Worm (Caenorhabditis elegans) whole organism, late embryonic: ENCODE measurements around the gene F16F9.1.
A peak's percentile ranks its signal among the peaks of the same experiment; 100 is the strongest.

Experiments used
- T23F11.4 ChIP-seq: fragments of 200-800 bp; sonication (Bioruptor generic); optimal IDR thresholded peaks from 2 replicates; lab custom pipeline; 2018; ENCODE audit warnings: mild to moderate bottlenecking, missing genetic modification characterization, missing compliant biosample characterization
- Y22D7AL.16 ChIP-seq: sonication (generic microtip); optimal IDR thresholded peaks from 2 replicates; lab custom pipeline; 2016; ENCODE audit warnings: missing genetic modification characterization, missing compliant biosample characterization
- ahr-1 ChIP-seq: sonication (generic microtip); optimal IDR thresholded peaks from 2 replicates; lab custom pipeline; 2016; ENCODE audit warnings: missing genetic modification characterization, missing compliant biosample characterization
- ceh-14 ChIP-seq: sonication (generic microtip); optimal IDR thresholded peaks from 2 replicates; lab custom pipeline; 2016; ENCODE audit warnings: missing genotype, missing genetic modification characterization, missing compliant biosample characterization
- ceh-18 ChIP-seq: sonication (generic microtip); optimal IDR thresholded peaks from 2 replicates; lab custom pipeline; 2016; ENCODE audit warnings: missing genetic modification characterization, missing compliant biosample characterization
- ceh-2 ChIP-seq: sonication (generic microtip); optimal IDR thresholded peaks from 2 replicates; lab custom pipeline; 2016; ENCODE audit warnings: missing genotype, missing genetic modification characterization, missing compliant biosample characterization
- ceh-22 ChIP-seq: sonication (generic microtip); optimal IDR thresholded peaks from 2 replicates; lab custom pipeline; 2017; ENCODE audit warnings: missing biosample characterization, missing genetic modification characterization
- ceh-24 ChIP-seq: sonication (generic microtip); optimal IDR thresholded peaks from 2 replicates; lab custom pipeline; 2016; ENCODE audit warnings: mild to moderate bottlenecking, missing genetic modification characterization, missing compliant biosample characterization
- ceh-48 ChIP-seq: sonication (generic microtip); optimal IDR thresholded peaks from 2 replicates; lab custom pipeline; 2016; ENCODE audit warnings: missing genetic modification characterization, inconsistent platforms, missing compliant biosample characterization
- ceh-6 ChIP-seq: fragments of 200-800 bp; sonication (Bioruptor generic); optimal IDR thresholded peaks from 2 replicates; lab custom pipeline; 2018; ENCODE audit warnings: mild to moderate bottlenecking, missing genetic modification characterization, missing compliant biosample characterization
- che-1 ChIP-seq: sonication (generic microtip); optimal IDR thresholded peaks from 2 replicates; lab custom pipeline; 2016; ENCODE audit warnings: mild to moderate bottlenecking, missing genetic modification characterization, missing compliant biosample characterization
- dmd-4 ChIP-seq: sonication (generic microtip); optimal IDR thresholded peaks from 2 replicates; lab custom pipeline; 2016; ENCODE audit warnings: borderline replicate concordance, missing genetic modification characterization, missing compliant biosample characterization
- dve-1 ChIP-seq: sonication (generic microtip); optimal IDR thresholded peaks from 2 replicates; lab custom pipeline; 2017; ENCODE audit warnings: antibody characterized with exemption, mild to moderate bottlenecking, missing genetic modification characterization, missing compliant biosample characterization
- elt-2 ChIP-seq: sonication (generic microtip); optimal IDR thresholded peaks from 2 replicates; lab custom pipeline; 2016; ENCODE audit warnings: missing genetic modification reagents, missing genetic modification characterization, missing compliant biosample characterization
- elt-4 ChIP-seq: sonication (generic microtip); optimal IDR thresholded peaks from 2 replicates; lab custom pipeline; 2016; ENCODE audit warnings: missing genetic modification characterization, missing compliant biosample characterization
- eyg-1 ChIP-seq: sonication (generic microtip); optimal IDR thresholded peaks from 2 replicates; lab custom pipeline; 2016; ENCODE audit warnings: missing genotype, missing genetic modification characterization, missing compliant biosample characterization
- fkh-10 ChIP-seq: fragments of 150-350 bp; optimal IDR thresholded peaks from 2 replicates; lab custom pipeline; 2014; ENCODE audit warnings: missing biosample characterization, missing genetic modification reagents, missing genetic modification characterization
- fkh-6 ChIP-seq: sonication (generic microtip); optimal IDR thresholded peaks from 2 replicates; lab custom pipeline; 2016; ENCODE audit warnings: missing genetic modification characterization, missing compliant biosample characterization
- gmeb-2 ChIP-seq: sonication (generic microtip); optimal IDR thresholded peaks from 2 replicates; lab custom pipeline; 2016; ENCODE audit warnings: missing genetic modification characterization, inconsistent platforms, missing compliant biosample characterization
- hlh-30 ChIP-seq: sonication (generic microtip); optimal IDR thresholded peaks from 2 replicates; lab custom pipeline; 2017; ENCODE audit warnings: antibody characterized with exemption, missing genetic modification characterization, missing compliant biosample characterization; ENCODE audit not compliant: insufficient read depth
- hlh-8 ChIP-seq: sonication (generic microtip); optimal IDR thresholded peaks from 2 replicates; lab custom pipeline; 2016; ENCODE audit warnings: missing genotype, missing genetic modification characterization, missing compliant biosample characterization
- lim-6 ChIP-seq: sonication (generic microtip); optimal IDR thresholded peaks from 2 replicates; lab custom pipeline; 2016; ENCODE audit warnings: missing genetic modification characterization, missing compliant biosample characterization
- lin-11 ChIP-seq: fragments of 200-800 bp; sonication (Bioruptor generic); optimal IDR thresholded peaks from 2 replicates; lab custom pipeline; 2018; ENCODE audit warnings: mild to moderate bottlenecking, missing genetic modification characterization, missing compliant biosample characterization
- madf-2 ChIP-seq: sonication (generic microtip); optimal IDR thresholded peaks from 2 replicates; lab custom pipeline; 2017; ENCODE audit warnings: missing genetic modification characterization, missing compliant biosample characterization
- nhr-11 ChIP-seq: fragments of 150-350 bp; optimal IDR thresholded peaks from 2 replicates; lab custom pipeline; 2014; ENCODE audit warnings: missing biosample characterization, missing genetic modification characterization
- pag-3 ChIP-seq: sonication (generic microtip); optimal IDR thresholded peaks from 2 replicates; lab custom pipeline; 2016; ENCODE audit warnings: missing compliant biosample characterization, missing genetic modification characterization, borderline replicate concordance
- pat-9 ChIP-seq: fragments of 200-800 bp; sonication (Bioruptor generic); optimal IDR thresholded peaks from 2 replicates; lab custom pipeline; 2018; ENCODE audit warnings: mild to moderate bottlenecking, missing genetic modification characterization, moderate library complexity, missing compliant biosample characterization
- pha-2 ChIP-seq: sonication (generic microtip); optimal IDR thresholded peaks from 2 replicates; lab custom pipeline; 2017; ENCODE audit warnings: mild to moderate bottlenecking, missing genetic modification characterization, missing compliant biosample characterization
- pha-4 ChIP-seq: fragments of 150-350 bp; optimal IDR thresholded peaks from 2 replicates; lab custom pipeline; 2018; ENCODE audit warnings: missing biosample characterization, missing genetic modification reagents, missing genetic modification characterization
- pqm-1 ChIP-seq: sonication (generic microtip); optimal IDR thresholded peaks from 2 replicates; lab custom pipeline; 2016; ENCODE audit warnings: missing genetic modification characterization, missing compliant biosample characterization
- pros-1 ChIP-seq: fragments of 150-350 bp; optimal IDR thresholded peaks from 2 replicates; lab custom pipeline; 2014; ENCODE audit warnings: missing biosample characterization, missing genetic modification reagents, missing genetic modification characterization
- ref-2 ChIP-seq: sonication (generic microtip); optimal IDR thresholded peaks from 2 replicates; lab custom pipeline; 2016; ENCODE audit warnings: missing genetic modification characterization, missing compliant biosample characterization
- sdc-2 ChIP-seq: sonication (generic microtip); optimal IDR thresholded peaks from 2 replicates; lab custom pipeline; 2016; ENCODE audit warnings: missing genotype, missing genetic modification characterization, missing compliant biosample characterization
- sox-2 ChIP-seq: fragments of 200-800 bp; sonication (Bioruptor generic); IDR thresholded peaks from 2 replicates; pipeline ENCODE4 v1.3.6; 2022; ENCODE audit warnings: missing genetic modification reagents, missing genetic modification characterization, missing compliant biosample characterization
- syd-9 ChIP-seq: sonication (generic microtip); optimal IDR thresholded peaks from 2 replicates; lab custom pipeline; 2016; ENCODE audit warnings: mild to moderate bottlenecking, missing genetic modification characterization, moderate library complexity, missing compliant biosample characterization
- tbx-7 ChIP-seq: sonication (generic microtip); optimal IDR thresholded peaks from 2 replicates; lab custom pipeline; 2016; ENCODE audit warnings: missing genotype, missing genetic modification characterization, missing compliant biosample characterization
- unc-42 ChIP-seq: sonication (generic microtip); optimal IDR thresholded peaks from 2 replicates; lab custom pipeline; 2016; ENCODE audit warnings: missing genotype, missing genetic modification characterization, missing compliant biosample characterization
- unc-86 ChIP-seq: sonication (generic microtip); optimal IDR thresholded peaks from 2 replicates; lab custom pipeline; 2016; ENCODE audit warnings: missing genetic modification characterization, missing compliant biosample characterization

The F16F9.1 gene

DNA sequence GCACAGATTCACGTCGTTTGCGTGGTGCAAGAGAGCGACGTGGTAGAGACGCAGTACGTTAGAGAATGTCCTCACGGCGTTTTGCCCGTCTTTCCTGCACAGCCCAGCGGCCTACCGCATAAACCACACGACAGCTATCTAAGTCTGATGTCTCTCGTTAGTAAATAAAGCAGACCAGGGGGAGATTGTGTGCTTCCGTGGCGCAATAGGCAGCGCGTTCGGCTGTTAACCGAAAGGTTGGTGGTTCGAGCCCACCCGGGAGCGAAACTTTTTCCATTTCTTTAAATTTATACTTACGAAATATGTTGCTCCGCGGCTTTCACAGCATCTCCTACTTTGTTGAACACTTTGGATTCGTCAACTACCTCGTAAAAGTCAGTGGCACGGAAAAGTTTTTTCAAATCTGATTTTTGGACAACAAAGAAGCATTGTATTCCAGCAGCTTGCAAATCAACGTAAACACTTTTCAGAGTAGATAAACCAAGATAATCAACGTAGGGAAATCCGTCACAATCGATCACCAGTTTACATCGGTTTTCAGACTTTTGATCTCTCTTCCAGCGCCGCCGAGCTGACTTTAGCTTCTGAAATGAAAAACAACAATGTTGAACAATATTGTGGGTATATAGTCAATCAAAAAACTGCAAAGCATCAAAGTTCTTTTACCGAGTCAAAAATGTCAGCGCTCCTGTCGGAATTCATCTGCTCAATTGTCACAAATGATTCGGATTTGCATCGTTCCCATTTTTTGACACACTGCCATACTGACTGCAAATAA lies 41.7 kb upstream of the F16F9.1 start (continued):
- peak; percentile 95 for TF ChIP-seq ceh-6 (GFP tag; lab: Kevin White, UChicago)
- peak; percentile 88 for TF ChIP-seq lim-6 (tag; lab: Kevin White, UChicago)
- TF ChIP-seq nhr-11 (tag; lab: Kevin White, UChicago) = no peak
- peak; percentile 89 for TF ChIP-seq madf-2 (tag; lab: Kevin White, UChicago)
- peak; percentile 95 for TF ChIP-seq sdc-2 (tag; lab: Kevin White, UChicago)
- TF ChIP-seq T23F11.4 (GFP tag; lab: Kevin White, UChicago) = peak; percentile 96
- TF ChIP-seq ceh-14 (tag; lab: Kevin White, UChicago) = peak; percentile 96
- peak; percentile 67 for TF ChIP-seq pros-1 (tag; lab: Kevin White, UChicago)
- peak; percentile 95 for TF ChIP-seq eyg-1 (tag; lab: Kevin White, UChicago)
- TF ChIP-seq ceh-22 (tag; lab: Kevin White, UChicago) = peak; percentile 49
- TF ChIP-seq pha-2 (tag; lab: Kevin White, UChicago) = peak; percentile 95
- peak; percentile 93 for TF ChIP-seq ahr-1 (tag; lab: Kevin White, UChicago)
- peak; percentile 97 for TF ChIP-seq syd-9
- peak; percentile 95 for TF ChIP-seq fkh-6
- peak; percentile 92 for TF ChIP-seq gmeb-2 (tag; lab: Kevin White, UChicago)
- TF ChIP-seq elt-4 (tag; lab: Kevin White, UChicago) = peak; percentile 74
- peak; percentile 97 for TF ChIP-seq elt-2
- TF ChIP-seq pha-4 (tag; lab: Kevin White, UChicago) = no peak
- TF ChIP-seq sox-2 (GFP tag; lab: Robert Waterston, UW) = peak; percentile 92
- peak; percentile 92 for TF ChIP-seq ceh-2
- TF ChIP-seq pag-3 (tag; lab: Kevin White, UChicago) = peak; percentile 46
- TF ChIP-seq ceh-18 = peak; percentile 98
- TF ChIP-seq ceh-24 (tag; lab: Kevin White, UChicago) = peak; percentile 78
- peak; percentile 93 for TF ChIP-seq dmd-4

DNA sequence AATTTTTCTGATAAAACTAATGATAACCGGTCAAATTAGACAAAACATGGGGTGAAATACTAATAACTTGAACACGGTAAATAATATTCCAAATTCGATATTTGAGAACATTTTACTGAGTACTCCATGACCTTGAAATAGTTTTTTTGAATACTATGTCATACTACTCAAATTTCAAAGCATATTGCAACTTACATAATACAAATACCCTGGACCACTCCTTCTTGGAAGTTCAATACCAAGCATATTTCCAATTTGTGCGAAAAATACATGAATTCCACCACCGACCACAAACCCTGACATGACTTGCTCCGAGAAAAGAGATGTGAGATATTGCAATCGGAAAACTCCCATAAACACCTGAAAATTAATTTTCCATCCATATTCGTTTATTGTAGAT lies 39.4 kb upstream of the F16F9.1 start:
- TF ChIP-seq T23F11.4 (GFP tag; lab: Kevin White, UChicago) = no peak
- TF ChIP-seq pqm-1 (tag; lab: Kevin White, UChicago) = no peak
- TF ChIP-seq dve-1 (tag; lab: Kevin White, UChicago) = no peak
- no peak for TF ChIP-seq ceh-48 (tag; lab: Kevin White, UChicago)

DNA sequence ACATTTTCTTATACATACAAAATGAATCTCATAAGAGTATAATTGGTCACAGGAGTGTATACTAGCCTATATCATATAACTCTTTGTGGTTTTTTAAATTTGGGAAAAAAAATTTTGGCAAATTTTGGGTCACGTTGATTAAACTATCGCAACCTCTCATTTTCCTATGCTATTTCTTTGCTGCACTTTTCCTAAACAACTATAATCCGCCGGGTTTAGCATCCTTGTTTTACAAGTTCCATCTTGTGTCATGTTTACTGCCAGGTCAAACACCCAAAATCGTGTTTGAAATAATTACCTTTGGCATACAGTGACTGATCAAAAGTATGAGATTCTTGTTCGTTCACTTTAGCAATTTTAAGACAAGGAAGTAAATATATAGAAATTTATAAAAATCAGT lies 37.9 kb upstream of the F16F9.1 start, which contains the start of gene sulp-3:
sulp-3 (minus strand) TSS at position 101 of the 400 bp plus-strand sequence.
- TF ChIP-seq unc-86 = no peak
- no peak for TF ChIP-seq che-1
- TF ChIP-seq ref-2 (tag; lab: Kevin White, UChicago) = no peak
- TF ChIP-seq unc-42 (tag; lab: Kevin White, UChicago) = no peak
- TF ChIP-seq Y22D7AL.16 = no peak
- TF ChIP-seq hlh-30 (tag; lab: Kevin White, UChicago) = no peak
- no peak for TF ChIP-seq pat-9 (tag; lab: Kevin White, UChicago)
- TF ChIP-seq lin-11 (tag; lab: Kevin White, UChicago) = no peak
- no peak for TF ChIP-seq fkh-6
- no peak for TF ChIP-seq pha-4 (tag; lab: Kevin White, UChicago)
- no peak for TF ChIP-seq ceh-22 (tag; lab: Kevin White, UChicago)
- TF ChIP-seq lim-6 (tag; lab: Kevin White, UChicago) = no peak
- no peak for TF ChIP-seq elt-2
- TF ChIP-seq hlh-8 = no peak
- no peak for TF ChIP-seq fkh-10
- TF ChIP-seq tbx-7 (tag; lab: Kevin White, UChicago) = no peak
- TF ChIP-seq ceh-48 (tag; lab: Kevin White, UChicago) = no peak
- TF ChIP-seq, all 69 proteins: peak for 0
